Fruit fly (Drosophila melanogaster) whole organism, wandering third instar larva: Measurements from ENCODE around the gene Ae2.

Experiments used
- Abd-B ChIP-seq: fragments of >200 bp; optimal IDR thresholded peaks from 2 replicates; lab custom pipeline; 2017; ENCODE audit warnings: missing biosample characterization, missing genetic modification characterization
- CG32264 ChIP-seq: fragments of 200-800 bp; sonication (Bioruptor generic); optimal IDR thresholded peaks from 2 replicates; lab custom pipeline; 2016; ENCODE audit warnings: missing biosample characterization, missing genetic modification characterization
- CG9705 ChIP-seq: fragments of 200-800 bp; sonication (Bioruptor generic); optimal IDR thresholded peaks from 2 replicates; lab custom pipeline; 2018; ENCODE audit warnings: missing biosample characterization, mild to moderate bottlenecking, missing genetic modification characterization
- CrebA ChIP-seq: fragments of 200-800 bp; sonication (Bioruptor generic); optimal IDR thresholded peaks from 2 replicates; lab custom pipeline; 2016; ENCODE audit warnings: missing biosample characterization, mild to moderate bottlenecking, missing genetic modification characterization, borderline replicate concordance
- Dif ChIP-seq: fragments of 200-275, 200-300 bp; sonication (Bioruptor generic); optimal IDR thresholded peaks from 2 replicates; lab custom pipeline; 2018; ENCODE audit warnings: missing biosample characterization, missing genetic modification characterization; ENCODE audit not compliant: partially characterized antibody
- GATAd ChIP-seq: sonication (Bioruptor generic); optimal IDR thresholded peaks from 2 replicates; lab custom pipeline; 2016; ENCODE audit warnings: missing biosample characterization, missing genetic modification characterization
- HLH106 ChIP-seq: fragments of 200-800 bp; optimal IDR thresholded peaks from 3 replicates; lab custom pipeline; 2019; ENCODE audit warnings: missing biosample characterization, mild to moderate bottlenecking, missing genetic modification characterization, moderate library complexity
- Hnf4 ChIP-seq: fragments of 200-800 bp; sonication (Bioruptor generic); optimal IDR thresholded peaks from 2 replicates; lab custom pipeline; 2016; ENCODE audit warnings: missing biosample characterization, mild to moderate bottlenecking, missing genetic modification characterization
- Hr78 ChIP-seq: fragments of >200 bp; optimal IDR thresholded peaks from 2 replicates; lab custom pipeline; 2017; ENCODE audit warnings: missing biosample characterization, missing genetic modification characterization
- Hr83 ChIP-seq: fragments of 200-300 bp; sonication (Bioruptor generic); optimal IDR thresholded peaks from 2 replicates; lab custom pipeline; 2016; ENCODE audit warnings: missing biosample characterization, mild to moderate bottlenecking, missing genetic modification characterization, moderate library complexity; ENCODE audit not compliant: poor library complexity, severe bottlenecking
- Mio ChIP-seq: sonication (Bioruptor generic); optimal IDR thresholded peaks from 2 replicates; lab custom pipeline; 2016; ENCODE audit warnings: missing biosample characterization, missing genetic modification characterization
- Myc ChIP-seq: fragments of >200 bp; optimal IDR thresholded peaks from 2 replicates; lab custom pipeline; 2017
- N ChIP-seq: fragments of >200 bp; optimal IDR thresholded peaks from 2 replicates; lab custom pipeline; 2018; ENCODE audit warnings: missing biosample characterization, missing external identifiers, missing genetic modification characterization
- OdsH ChIP-seq: fragments of 200-800 bp; sonication (Bioruptor generic); optimal IDR thresholded peaks from 2 replicates; lab custom pipeline; 2016; ENCODE audit warnings: missing biosample characterization, mild to moderate bottlenecking, missing genetic modification characterization
- Rel ChIP-seq, 2 experiments: fragments of 200-800 bp; sonication (Bioruptor generic) in 1 of 2; optimal IDR thresholded peaks; 2 replicates in 1 of 2; 3 replicates in 1 of 2; lab custom pipeline; 2016 to 2019; ENCODE audit warnings: mild to moderate bottlenecking in 2 of 2, missing biosample characterization in 2 of 2, missing genetic modification characterization in 2 of 2, moderate library complexity in 1 of 2
- Sp1 ChIP-seq: fragments of 200-800 bp; sonication (Bioruptor generic); optimal IDR thresholded peaks from 3 replicates; lab custom pipeline; 2019; ENCODE audit warnings: missing biosample characterization, mild to moderate bottlenecking, missing genetic modification characterization, moderate library complexity
- Vsx2 ChIP-seq: fragments of 200-300, 225-300 bp; sonication (Bioruptor generic); optimal IDR thresholded peaks from 2 replicates; lab custom pipeline; 2018; ENCODE audit warnings: missing biosample characterization, missing genetic modification characterization; ENCODE audit not compliant: partially characterized antibody
- br ChIP-seq: fragments of 200-800 bp; sonication (Bioruptor generic); optimal IDR thresholded peaks from 2 replicates; lab custom pipeline; 2016; ENCODE audit warnings: missing biosample characterization, missing genetic modification characterization
- brk ChIP-seq: fragments of 200-800 bp; sonication (Bioruptor generic); optimal IDR thresholded peaks from 2 replicates; lab custom pipeline; 2016; ENCODE audit warnings: missing biosample characterization, mild to moderate bottlenecking, missing genetic modification characterization
- dl ChIP-seq, 2 experiments: fragments of 175-275, 200-275 bp in 1 of 2; fragments of 200-275 bp in 1 of 2; sonication (Bioruptor generic); optimal IDR thresholded peaks; lab custom pipeline; 2018; ENCODE audit warnings: mild to moderate bottlenecking in 2 of 2, missing biosample characterization in 2 of 2, missing genetic modification characterization in 2 of 2, moderate library complexity in 2 of 2; ENCODE audit not compliant: partially characterized antibody in 2 of 2, insufficient read depth in 1 of 2
- dmrt93B ChIP-seq: fragments of 200-800 bp; sonication (Bioruptor generic); optimal IDR thresholded peaks from 2 replicates; lab custom pipeline; 2018; ENCODE audit warnings: missing biosample characterization, mild to moderate bottlenecking, missing genetic modification characterization
- dsf ChIP-seq: sonication (Bioruptor generic); optimal IDR thresholded peaks from 2 replicates; lab custom pipeline; 2016; ENCODE audit warnings: missing biosample characterization, missing genetic modification characterization, borderline replicate concordance
- ey ChIP-seq: fragments of 200-800 bp; sonication (Bioruptor generic); optimal IDR thresholded peaks from 2 replicates; lab custom pipeline; 2016; ENCODE audit warnings: missing biosample characterization, missing genetic modification characterization
- foxo ChIP-seq, 2 experiments: fragments of 200-800 bp; sonication (Bioruptor generic); optimal IDR thresholded peaks; 2 replicates in 1 of 2; 3 replicates in 1 of 2; lab custom pipeline; 2016 to 2017; ENCODE audit warnings: missing biosample characterization in 2 of 2, missing genetic modification characterization in 2 of 2
- fru ChIP-seq: fragments of 200-800 bp; sonication (Bioruptor generic); optimal IDR thresholded peaks from 3 replicates; lab custom pipeline; 2016; ENCODE audit warnings: missing biosample characterization, mild to moderate bottlenecking, missing genetic modification characterization
- h ChIP-seq: fragments of 200-800 bp; sonication (Bioruptor generic); optimal IDR thresholded peaks from 3 replicates; lab custom pipeline; 2016; ENCODE audit warnings: missing biosample characterization, mild to moderate bottlenecking, missing genetic modification characterization
- jim ChIP-seq: fragments of 175-275, 200-325 bp; sonication (Bioruptor generic); optimal IDR thresholded peaks from 2 replicates; lab custom pipeline; 2016; ENCODE audit warnings: missing biosample characterization, mild to moderate bottlenecking, missing genetic modification characterization
- lola ChIP-seq: fragments of >200 bp; optimal IDR thresholded peaks from 2 replicates; lab custom pipeline; 2017; ENCODE audit warnings: missing biosample characterization, missing genetic modification characterization
- pan ChIP-seq: fragments of >200 bp; optimal IDR thresholded peaks from 2 replicates; lab custom pipeline; 2017
- psq ChIP-seq: fragments of 200-800 bp; sonication (Bioruptor generic); optimal IDR thresholded peaks from 3 replicates; lab custom pipeline; 2017; ENCODE audit warnings: missing biosample characterization, mild to moderate bottlenecking, missing genetic modification characterization, moderate library complexity
- rgr ChIP-seq: fragments of 200-800 bp; sonication (Bioruptor generic); optimal IDR thresholded peaks from 3 replicates; lab custom pipeline; 2016; ENCODE audit warnings: missing biosample characterization, mild to moderate bottlenecking, missing genetic modification characterization
- sage ChIP-seq: fragments of 200-800 bp; sonication (Bioruptor generic); optimal IDR thresholded peaks from 2 replicates; lab custom pipeline; 2016; ENCODE audit warnings: missing biosample characterization, mild to moderate bottlenecking, missing genetic modification characterization
- sv ChIP-seq: fragments of 200-800 bp; sonication (Bioruptor generic); optimal IDR thresholded peaks from 3 replicates; lab custom pipeline; 2016; ENCODE audit warnings: missing biosample characterization, missing genetic modification characterization
- tai ChIP-seq: sonication (Bioruptor generic); optimal IDR thresholded peaks from 2 replicates; lab custom pipeline; 2016; ENCODE audit warnings: missing biosample characterization, missing genetic modification characterization
- usp ChIP-seq: fragments of >200 bp; optimal IDR thresholded peaks from 2 replicates; lab custom pipeline; 2017; ENCODE audit warnings: missing biosample characterization, missing genetic modification characterization

The Ae2 gene

dm6 chr3L:9751625-9752024 is 11.7 kb upstream of the Ae2 start:
- TF ChIP-seq Hr83 (GFP tag; lab: Kevin White, UChicago) = no peak
- TF ChIP-seq Myc = peak; percentile 34

- TF ChIP-seq brk (no peak), Rel (GFP tag; optimal IDR thresholded peaks at IDR 0.05; lab: Kevin White, UChicago) (no peak), Rel (tag; optimal IDR thresholded peaks at IDR 0.05; lab: Kevin White, UChicago) (peak; percentile 52), Myc (no peak), lola (GFP tag; lab: Kevin White, UChicago) (no peak), CrebA (GFP tag; lab: Kevin White, UChicago) (no peak), br (GFP tag; lab: Kevin White, UChicago) (no peak)
These were observed 3.1 kb upstream of the Ae2 start, which contains the start of gene CG42268 for dm6 chr3L:9760151-9760749. Gene CG42268, minus strand, starts transcription at chr3L:9760395.

dm6 chr3L:9762036-9762597 is 1.2 kb upstream of the Ae2 start:
- TF ChIP-seq N (GFP tag; lab: Kevin White, UChicago) = peak; percentile 90
- no peak for TF ChIP-seq dsf (GFP tag; lab: Kevin White, UChicago)
- peak; percentile 5 for TF ChIP-seq Hnf4 (GFP tag; lab: Kevin White, UChicago)
- TF ChIP-seq rgr = peak; percentile 23
- TF ChIP-seq br (GFP tag; lab: Kevin White, UChicago) = no peak
- peak; percentile 84 for TF ChIP-seq Myc

- TF ChIP-seq rgr (peak; percentile 11), foxo (GFP tag; optimal IDR thresholded peaks at IDR 0.05; lab: Kevin White, UChicago) (peak in 1 of 2 experiments; percentile 28), HLH106 (tag; lab: Kevin White, UChicago) (peak; percentile 18), Sp1 (GFP tag; lab: Kevin White, UChicago) (no peak), jim (GFP tag; lab: Kevin White, UChicago) (no peak)
These were observed 963 bp downstream of the Ae2 start for dm6 chr3L:9764307-9764706.

dm6 chr3L:9764915-9765709 is 1.8 kb downstream of the Ae2 start:
- TF ChIP-seq Sp1 (GFP tag; lab: Kevin White, UChicago) (peak; percentile 25), HLH106 (tag; lab: Kevin White, UChicago) (peak; percentile 18), Myc (no peak), OdsH (GFP tag; lab: Kevin White, UChicago) (peak; percentile 17), Hr78 (no peak), foxo (GFP tag; optimal IDR thresholded peaks at IDR 0.05; lab: Kevin White, UChicago) (no peak), lola (GFP tag; lab: Kevin White, UChicago) (no peak), CG9705 (no peak), CrebA (GFP tag; lab: Kevin White, UChicago) (no peak), dl (GFP tag; optimal IDR thresholded peaks at IDR 0.05; lab: Kevin White, UChicago; ENCODE audit: insufficient read depth in 1 of 2, partially characterized antibody in 2 of 2) (no peak), Vsx2 (GFP tag; lab: Kevin White, UChicago) (no peak), usp (GFP tag; lab: Kevin White, UChicago) (no peak), dsf (GFP tag; lab: Kevin White, UChicago) (no peak), GATAd (GFP tag; lab: Kevin White, UChicago) (no peak), Dif (GFP tag; lab: Kevin White, UChicago) (no peak), dmrt93B (GFP tag; lab: Kevin White, UChicago) (peak; percentile 24), rgr (no peak), Abd-B (GFP tag; lab: Kevin White, UChicago) (no peak), Hr83 (GFP tag; lab: Kevin White, UChicago) (no peak), brk (no peak), ey (peak; percentile 1), N (GFP tag; lab: Kevin White, UChicago) (no peak), fru (GFP tag; lab: Kevin White, UChicago) (peak; percentile 17), tai (GFP tag; lab: Kevin White, UChicago) (no peak), sage (no peak), Rel (GFP tag; optimal IDR thresholded peaks at IDR 0.05; lab: Kevin White, UChicago) (no peak), Rel (tag; optimal IDR thresholded peaks at IDR 0.05; lab: Kevin White, UChicago) (peak; percentile 73), CG32264 (GFP tag; lab: Kevin White, UChicago) (no peak), sv (no peak), Hnf4 (GFP tag; lab: Kevin White, UChicago) (no peak), Mio (no peak), psq (GFP tag; lab: Kevin White, UChicago) (peak; percentile 57), h (GFP tag; lab: Kevin White, UChicago) (peak; percentile 30), pan (no peak)
- TF ChIP-seq, all 38 proteins: peak for 9
